Worm (Caenorhabditis elegans) whole organism, L4 larva: ENCODE results near the gene C49F8.14.
A peak's percentile ranks its signal among the peaks of the same experiment; 100 is the strongest.

ENCODE experiments used
- F49E8.2 ChIP-seq: sonication (generic microtip); optimal IDR thresholded peaks from 2 replicates; lab custom pipeline; 2016; ENCODE audit warnings: missing compliant biosample characterization, mild to moderate bottlenecking, missing genetic modification characterization, borderline replicate concordance
- T20F7.1 ChIP-seq: fragments of 200-800 bp; sonication (Bioruptor generic); optimal IDR thresholded peaks from 2 replicates; lab custom pipeline; 2018; ENCODE audit warnings: mild to moderate bottlenecking, missing genetic modification characterization, missing compliant biosample characterization
- Y105C5A.15 ChIP-seq: fragments of 200-800 bp; sonication (Bioruptor generic); IDR thresholded peaks from 2 replicates; pipeline ENCODE4 v1.3.6; 2022; ENCODE audit warnings: missing genetic modification characterization, missing compliant biosample characterization
- aha-1 ChIP-seq: fragments of 150-350 bp; peaks from one replicate; lab custom pipeline; 2014; ENCODE audit warnings: missing biosample characterization, missing genetic modification characterization
- arid-1 ChIP-seq: fragments of 200-800 bp; sonication (Bioruptor generic); conservative IDR thresholded peaks from 2 replicates; pipeline ENCODE4 v1.3.6; 2022; ENCODE audit warnings: missing genetic modification reagents, missing genetic modification characterization, missing compliant biosample characterization
- attf-4 ChIP-seq: sonication (generic microtip); optimal IDR thresholded peaks from 3 replicates; lab custom pipeline; 2017; ENCODE audit warnings: missing biosample characterization, missing genetic modification characterization
- ceh-20 ChIP-seq: fragments of 200-800 bp; sonication (Bioruptor generic); IDR thresholded peaks from 2 replicates; pipeline ENCODE4 v1.3.6; 2022; ENCODE audit warnings: missing genetic modification reagents, missing genetic modification characterization, missing compliant biosample characterization
- ceh-28 ChIP-seq: fragments of 150-350 bp; optimal IDR thresholded peaks from 2 replicates; lab custom pipeline; 2014; ENCODE audit warnings: missing biosample characterization, missing genetic modification reagents, missing genetic modification characterization
- ceh-44 ChIP-seq: fragments of 200-800 bp; sonication (Bioruptor generic); IDR thresholded peaks from 2 replicates; pipeline ENCODE4 v1.3.6; 2022; ENCODE audit warnings: missing genetic modification reagents, missing genetic modification characterization, missing compliant biosample characterization
- cey-2 ChIP-seq: sonication (generic microtip); optimal IDR thresholded peaks from 3 replicates; lab custom pipeline; 2017; ENCODE audit warnings: missing genetic modification characterization, mild to moderate bottlenecking, missing compliant biosample characterization, antibody characterized with exemption, borderline replicate concordance; ENCODE audit not compliant: insufficient read depth
- ctbp-1 ChIP-seq: fragments of 200-800 bp; sonication (Bioruptor generic); IDR thresholded peaks from 2 replicates; pipeline ENCODE4 v1.3.6; 2022; ENCODE audit warnings: missing genetic modification reagents, missing genetic modification characterization, missing compliant biosample characterization
- daf-16 ChIP-seq, 3 experiments: sonication (generic microtip); optimal IDR thresholded peaks; 2 replicates each; lab custom pipeline; 2016 to 2017; ENCODE audit warnings: missing genetic modification characterization in 3 of 3, missing genetic modification reagents in 3 of 3, mild to moderate bottlenecking in 2 of 3, missing compliant biosample characterization in 2 of 3, missing biosample characterization in 1 of 3, moderate library complexity in 1 of 3
- dmd-6 ChIP-seq: fragments of 200-800 bp; sonication (Bioruptor generic); IDR thresholded peaks from 2 replicates; pipeline ENCODE4 v1.3.6; 2022; ENCODE audit warnings: missing genetic modification reagents, missing genetic modification characterization, missing compliant biosample characterization
- dmd-8 ChIP-seq: fragments of 200-800 bp; sonication (Bioruptor generic); IDR thresholded peaks from 2 replicates; pipeline ENCODE4 v1.3.6; 2022; ENCODE audit warnings: missing genetic modification characterization, missing compliant biosample characterization
- dve-1 ChIP-seq: sonication (generic microtip); optimal IDR thresholded peaks from 2 replicates; lab custom pipeline; 2017; ENCODE audit warnings: antibody characterized with exemption, mild to moderate bottlenecking, missing genetic modification characterization, missing compliant biosample characterization; ENCODE audit not compliant: insufficient read depth
- gei-8 ChIP-seq: fragments of 200-800 bp; sonication (Bioruptor generic); optimal IDR thresholded peaks from 2 replicates; lab custom pipeline; 2018; ENCODE audit warnings: mild to moderate bottlenecking, missing genetic modification characterization, missing compliant biosample characterization
- hlh-11 ChIP-seq: fragments of 200-800 bp; sonication (Bioruptor generic); optimal IDR thresholded peaks from 2 replicates; lab custom pipeline; 2018; ENCODE audit warnings: mild to moderate bottlenecking, missing genetic modification characterization, missing compliant biosample characterization
- hlh-30 ChIP-seq: sonication (generic microtip); optimal IDR thresholded peaks from 2 replicates; lab custom pipeline; 2017; ENCODE audit warnings: antibody characterized with exemption, mild to moderate bottlenecking, missing genetic modification characterization, missing compliant biosample characterization; ENCODE audit not compliant: insufficient read depth
- hmg-1.1 ChIP-seq: fragments of 200-800 bp; sonication (Bioruptor generic); IDR thresholded peaks from 2 replicates; pipeline ENCODE4 v1.3.6; 2022; ENCODE audit warnings: missing genetic modification reagents, missing genetic modification characterization, missing compliant biosample characterization
- lim-7 ChIP-seq: fragments of 200-800 bp; sonication (Bioruptor generic); IDR thresholded peaks from 2 replicates; pipeline ENCODE4 v1.3.6; 2022; ENCODE audit warnings: missing genetic modification characterization, missing compliant biosample characterization
- lin-1 ChIP-seq: fragments of 200-800 bp; sonication (Bioruptor generic); IDR thresholded peaks from 2 replicates; pipeline ENCODE4 v1.3.6; 2022; ENCODE audit warnings: missing genetic modification reagents, missing genetic modification characterization, missing compliant biosample characterization
- lin-15B ChIP-seq: fragments of 150-350 bp; sonication (generic microtip); optimal IDR thresholded peaks from 3 replicates; lab custom pipeline; 2014; ENCODE audit warnings: missing biosample characterization, missing genetic modification characterization
- lin-39 ChIP-seq: fragments of 150-350 bp; optimal IDR thresholded peaks from 2 replicates; lab custom pipeline; 2014; ENCODE audit warnings: missing biosample characterization, missing genetic modification reagents, missing genetic modification characterization
- lsy-2 ChIP-seq, 2 experiments: fragments of 150-350 bp in 1 of 2; sonication (generic microtip) in 1 of 2; optimal IDR thresholded peaks; 2 replicates each; lab custom pipeline; 2014 to 2017; ENCODE audit warnings: missing biosample characterization in 2 of 2, missing genetic modification characterization in 2 of 2
- mdt-29 ChIP-seq: fragments of 200-800 bp; sonication (Bioruptor generic); IDR thresholded peaks from 2 replicates; pipeline ENCODE4 v1.3.6; 2022; ENCODE audit warnings: missing genetic modification reagents, missing genetic modification characterization, missing compliant biosample characterization
- mep-1 ChIP-seq: fragments of 150-350 bp; sonication (generic microtip); optimal IDR thresholded peaks from 3 replicates; lab custom pipeline; 2014; ENCODE audit warnings: missing biosample characterization, missing genetic modification characterization
- mxl-3 ChIP-seq: fragments of 200-800 bp; sonication (Bioruptor generic); optimal IDR thresholded peaks from 2 replicates; lab custom pipeline; 2018; ENCODE audit warnings: mild to moderate bottlenecking, missing genetic modification characterization, missing compliant biosample characterization
- nhr-102 ChIP-seq: sonication (generic microtip); optimal IDR thresholded peaks from 2 replicates; lab custom pipeline; 2016; ENCODE audit warnings: mild to moderate bottlenecking, missing genetic modification characterization, moderate library complexity, missing compliant biosample characterization
- nhr-111 ChIP-seq: fragments of 200-800 bp; sonication (Bioruptor generic); optimal IDR thresholded peaks from 2 replicates; lab custom pipeline; 2018; ENCODE audit warnings: mild to moderate bottlenecking, missing genetic modification characterization, missing compliant biosample characterization
- nhr-237 ChIP-seq: sonication (generic microtip); optimal IDR thresholded peaks from 2 replicates; lab custom pipeline; 2017; ENCODE audit warnings: missing biosample characterization, missing genetic modification characterization
- nhr-28 ChIP-seq: fragments of 150-350 bp; optimal IDR thresholded peaks from 2 replicates; lab custom pipeline; 2014; ENCODE audit warnings: missing biosample characterization, missing genetic modification characterization
- nhr-48 ChIP-seq: sonication (generic microtip); optimal IDR thresholded peaks from 2 replicates; lab custom pipeline; 2016; ENCODE audit warnings: mild to moderate bottlenecking, missing genetic modification characterization, missing compliant biosample characterization
- nhr-76 ChIP-seq: fragments of 150-350 bp; optimal IDR thresholded peaks from 2 replicates; lab custom pipeline; 2014; ENCODE audit warnings: missing biosample characterization, missing genetic modification characterization
- php-3 ChIP-seq: fragments of 200-800 bp; sonication (Bioruptor generic); IDR thresholded peaks from 2 replicates; pipeline ENCODE4 v1.3.6; 2022; ENCODE audit warnings: missing genetic modification reagents, missing genetic modification characterization, missing compliant biosample characterization
- pqm-1 ChIP-seq: sonication (generic microtip); optimal IDR thresholded peaks from 2 replicates; lab custom pipeline; 2017; ENCODE audit warnings: missing biosample characterization, missing genetic modification characterization
- rbr-2 ChIP-seq: sonication (generic microtip); optimal IDR thresholded peaks from 2 replicates; lab custom pipeline; 2016; ENCODE audit warnings: missing genotype, missing genetic modification characterization, missing compliant biosample characterization
- sdz-12 ChIP-seq: fragments of 200-800 bp; sonication (Bioruptor generic); optimal IDR thresholded peaks from 2 replicates; lab custom pipeline; 2018; ENCODE audit warnings: mild to moderate bottlenecking, missing genetic modification characterization, missing compliant biosample characterization
- skn-1 ChIP-seq: fragments of 150-350 bp; optimal IDR thresholded peaks from 2 replicates; lab custom pipeline; 2014; ENCODE audit warnings: missing biosample characterization, missing genetic modification characterization
- tra-1 ChIP-seq: fragments of 200-800 bp; sonication (Bioruptor generic); IDR thresholded peaks from 2 replicates; pipeline ENCODE4 v1.3.6; 2022; ENCODE audit warnings: missing genetic modification reagents, missing genetic modification characterization, missing compliant biosample characterization
- unc-62 ChIP-seq, 3 experiments: fragments of 150-350 bp in 1 of 3; sonication (generic microtip); optimal IDR thresholded peaks in 2 of 3; peaks in 1 of 3; 1 replicate in 1 of 3; 2 replicates in 2 of 3; lab custom pipeline; 2014 to 2017; ENCODE audit warnings: missing biosample characterization in 3 of 3, missing genetic modification characterization in 3 of 3, missing genetic modification reagents in 3 of 3, missing genotype in 1 of 3
- zfp-2 ChIP-seq: sonication (generic microtip); optimal IDR thresholded peaks from 2 replicates; lab custom pipeline; 2016; ENCODE audit warnings: mild to moderate bottlenecking, missing genetic modification characterization, missing compliant biosample characterization

The C49F8.14 gene

ce11 chrX:13376851-13377250 lies at the start of gene C49F8.14, which contains the start of gene gem-1:
Gene C49F8.14 (minus strand): TSS chrX:13376949.
Gene gem-1 (minus strand): TSS chrX:13376992.
- TF ChIP-seq unc-62 (GFP tag; optimal IDR thresholded peaks at IDR 0.05 in 1 of 2; lab: Kevin White, UChicago) (peak in 1 of 2 experiments; percentile 97), unc-62 (tag; optimal IDR thresholded peaks at IDR 0.05; lab: Kevin White, UChicago) (no peak), lin-39 (tag; lab: Kevin White, UChicago) (no peak), rbr-2 (tag; lab: Kevin White, UChicago) (no peak)
- TF ChIP-seq, all 104 proteins: peak for 1

- TF ChIP-seq lin-15B (tag; lab: Kevin White, UChicago) (no peak), ceh-28 (tag; lab: Kevin White, UChicago) (no peak), ceh-44 (GFP tag; lab: Robert Waterston, UW) (no peak), aha-1 (tag; lab: Kevin White, UChicago) (peak; percentile 27), nhr-28 (tag; lab: Kevin White, UChicago) (no peak), nhr-102 (tag; lab: Kevin White, UChicago) (no peak), nhr-48 (tag; lab: Kevin White, UChicago) (no peak)
These were observed 46.6 kb upstream of the C49F8.14 start, which contains the start of gene fkh-3 for ce11 chrX:13423340-13423739. Gene fkh-3 (minus strand): TSS chrX:13423440.

ce11 chrX:13421068-13421467 lies 44.3 kb upstream of the C49F8.14 start:
- no peak for TF ChIP-seq daf-16 (GFP tag; optimal IDR thresholded peaks at IDR 0.05; lab: Kevin White, UChicago)
- TF ChIP-seq daf-16 (tag; optimal IDR thresholded peaks at IDR 0.05; lab: Kevin White, UChicago), result peak; percentile 71
- TF ChIP-seq sdz-12 (GFP tag; lab: Kevin White, UChicago), result no peak
- TF ChIP-seq ctbp-1 (GFP tag; lab: Robert Waterston, UW), result no peak
- TF ChIP-seq aha-1 (tag; lab: Kevin White, UChicago), result peak; percentile 57
- TF ChIP-seq pqm-1 (tag; lab: Kevin White, UChicago), result peak; percentile 67
- TF ChIP-seq nhr-28 (tag; lab: Kevin White, UChicago), result peak; percentile 63
- peak; percentile 72 for TF ChIP-seq dmd-6

DNA sequence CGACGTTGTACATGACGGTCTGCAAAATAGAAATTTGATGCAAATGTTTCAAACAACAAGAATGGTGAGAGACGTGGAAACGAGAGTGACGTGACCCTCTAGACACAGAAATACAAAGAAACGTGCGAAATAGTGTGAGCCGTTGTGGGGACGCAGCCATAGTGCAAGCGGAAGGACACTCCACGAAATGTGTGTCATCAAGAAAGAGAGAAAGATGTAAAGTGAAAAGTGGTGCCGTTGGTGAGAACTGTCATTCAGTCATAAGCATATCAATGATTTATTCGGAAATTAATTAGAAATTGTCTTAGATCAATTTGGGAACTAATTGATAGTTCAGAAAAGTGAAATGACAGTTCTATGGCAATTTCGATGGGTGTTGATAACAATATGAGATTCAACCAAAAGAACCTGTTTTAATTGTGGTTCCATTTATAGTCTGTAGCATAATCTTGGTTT lies 43.2 kb upstream of the C49F8.14 start, which contains the start of gene C29F7.3:
TSS of gene C29F7.3 (minus strand) at position 51 of the 456 bp plus-strand sequence.
- TF ChIP-seq tra-1 (GFP tag; lab: Robert Waterston, UW) (peak; percentile 98), nhr-111 (GFP tag; lab: Kevin White, UChicago) (no peak), ceh-20 (GFP tag; lab: Robert Waterston, UW) (peak; percentile 95), nhr-102 (tag; lab: Kevin White, UChicago) (no peak), arid-1 (GFP tag; lab: Robert Waterston, UW) (no peak), nhr-76 (no peak), dmd-8 (GFP tag; lab: Robert Waterston, UW) (no peak), lin-1 (peak; percentile 85), Y105C5A.15 (GFP tag; lab: Robert Waterston, UW) (no peak), dve-1 (peak; percentile 50), lim-7 (GFP tag; lab: Robert Waterston, UW) (no peak), hlh-30 (tag; lab: Kevin White, UChicago) (peak; percentile 50), mdt-29 (GFP tag; lab: Robert Waterston, UW) (no peak), zfp-2 (tag; lab: Kevin White, UChicago) (no peak), pqm-1 (tag; lab: Kevin White, UChicago) (no peak), daf-16 (GFP tag; optimal IDR thresholded peaks at IDR 0.05; lab: Kevin White, UChicago) (peak in 1 of 2 experiments; percentile 20), daf-16 (tag; optimal IDR thresholded peaks at IDR 0.05; lab: Kevin White, UChicago) (peak; percentile 3), T20F7.1 (GFP tag; lab: Kevin White, UChicago) (peak; percentile 67), skn-1 (tag; lab: Kevin White, UChicago) (no peak), hmg-1.1 (GFP tag; lab: Robert Waterston, UW) (peak; percentile 68), php-3 (GFP tag; lab: Robert Waterston, UW) (peak; percentile 88), mep-1 (tag; lab: Kevin White, UChicago) (peak; percentile 9), ctbp-1 (GFP tag; lab: Robert Waterston, UW) (0 out of 2 replicates have a peak, but pooled peaks have one; percentile 37), gei-8 (GFP tag; lab: Kevin White, UChicago) (peak; percentile 9), hlh-11 (tag; lab: Kevin White, UChicago) (peak; percentile 56), nhr-28 (tag; lab: Kevin White, UChicago) (peak; percentile 97), nhr-237 (no peak), mxl-3 (peak; percentile 11), dmd-6 (peak; percentile 97), attf-4 (tag; lab: Kevin White, UChicago) (no peak), sdz-12 (GFP tag; lab: Kevin White, UChicago) (no peak), cey-2 (tag; lab: Kevin White, UChicago) (no peak), lsy-2 (tag; optimal IDR thresholded peaks at IDR 0.05; lab: Kevin White, UChicago) (no peak), unc-62 (GFP tag; optimal IDR thresholded peaks at IDR 0.05 in 1 of 2; lab: Kevin White, UChicago) (peak in 1 of 2 experiments; percentile 66), unc-62 (tag; optimal IDR thresholded peaks at IDR 0.05; lab: Kevin White, UChicago) (no peak), F49E8.2 (tag; lab: Kevin White, UChicago) (no peak)
